Worm (Caenorhabditis elegans): ENCODE data around the gene vha-11.

DNA sequence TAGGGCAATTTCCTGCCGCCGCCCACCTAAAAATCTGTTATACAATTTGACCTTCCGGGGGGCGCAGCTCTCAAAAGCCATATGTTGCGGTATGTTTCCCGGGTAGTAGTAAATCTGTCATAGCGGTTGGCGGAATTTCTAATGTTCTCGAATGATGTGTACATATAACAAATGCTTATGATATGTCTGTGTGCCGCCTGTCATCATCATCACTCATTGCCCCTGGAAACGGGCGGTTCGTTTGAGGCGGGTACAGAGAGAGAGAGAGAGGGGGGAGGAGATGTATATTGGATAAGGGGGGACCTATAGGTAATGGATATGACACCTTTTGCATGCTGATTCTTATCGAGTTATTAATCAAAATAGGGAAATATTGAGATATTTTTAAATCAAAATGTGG lies 17.7 kb downstream of the vha-11 start:
- TF ChIP-seq tbx-37 (GFP tag; conservative IDR thresholded peaks at IDR 0.05) (no peak), aly-1 (tag; optimal IDR thresholded peaks at IDR 0.05) (no peak)
